Fruit fly (Drosophila melanogaster) whole organism, pupa: ENCODE results near the gene CG5861.

Source experiments
- CG12605 ChIP-seq: fragments of 200-800 bp; sonication (Bioruptor generic); IDR thresholded peaks from 2 replicates; pipeline ENCODE4 v1.3.6; 2022; ENCODE audit warnings: missing biosample characterization, missing genetic modification characterization
- CG14655 ChIP-seq: fragments of 200-800 bp; sonication (Bioruptor generic); optimal IDR thresholded peaks from 3 replicates; lab custom pipeline; 2017; ENCODE audit warnings: mild to moderate bottlenecking, missing biosample characterization, missing genetic modification reagents, missing genetic modification characterization
- CG32121 ChIP-seq: fragments of 200-800 bp; sonication (Bioruptor generic); IDR thresholded peaks from 2 replicates; pipeline ENCODE4 v1.3.6; 2022; ENCODE audit warnings: missing biosample characterization, missing genetic modification characterization
- CG4496 ChIP-seq: fragments of 200-800 bp; sonication (Bioruptor generic); IDR thresholded peaks from 3 replicates; pipeline ENCODE4 v1.3.6; 2022; ENCODE audit warnings: missing biosample characterization, missing genetic modification characterization
- CG8301 ChIP-seq: fragments of 200-800 bp; sonication (Bioruptor generic); optimal IDR thresholded peaks from 2 replicates; lab custom pipeline; 2018; ENCODE audit warnings: missing biosample characterization, mild to moderate bottlenecking, missing genetic modification characterization
- D1 ChIP-seq: fragments of 200-800 bp; sonication (Bioruptor generic); optimal IDR thresholded peaks from 2 replicates; lab custom pipeline; 2018; ENCODE audit warnings: missing biosample characterization, mild to moderate bottlenecking, missing genetic modification characterization, moderate library complexity
- EcR ChIP-seq: fragments of 200-800 bp; sonication (Bioruptor generic); optimal IDR thresholded peaks from 3 replicates; lab custom pipeline; 2019; ENCODE audit warnings: missing biosample characterization, missing genetic modification characterization, mild to moderate bottlenecking, moderate library complexity, missing genetic modification reagents
- Ets98B ChIP-seq: fragments of 200-800 bp; sonication (Bioruptor generic); IDR thresholded peaks from 2 replicates; pipeline ENCODE4 v1.3.6; 2022; ENCODE audit warnings: missing biosample characterization, missing genetic modification characterization
- Pif1B ChIP-seq: fragments of 200-800 bp; sonication (Bioruptor generic); optimal IDR thresholded peaks from 3 replicates; lab custom pipeline; 2016; ENCODE audit warnings: missing biosample characterization, missing genetic modification characterization
- Snoo ChIP-seq: fragments of 200-800 bp; sonication (Bioruptor generic); optimal IDR thresholded peaks from 3 replicates; lab custom pipeline; 2017; ENCODE audit warnings: missing biosample characterization, mild to moderate bottlenecking, missing genetic modification characterization, inconsistent platforms

- TF ChIP-seq CG8301 (tag; lab: Kevin White, UChicago), result peak; percentile 65
- TF ChIP-seq CG14655 (GFP tag; lab: Kevin White, UChicago), result peak; percentile 64
- TF ChIP-seq D1, result peak; percentile 48
- TF ChIP-seq EcR, result peak; percentile 60
- TF ChIP-seq CG32121 (GFP tag; lab: Robert Waterston, UW), result no peak
- no peak for TF ChIP-seq Ets98B (GFP tag; lab: Robert Waterston, UW)
- peak; percentile 45 for TF ChIP-seq Pif1B (GFP tag; lab: Kevin White, UChicago)
- no peak for TF ChIP-seq CG12605 (GFP tag; lab: Robert Waterston, UW)
- no peak for TF ChIP-seq CG4496 (GFP tag; lab: Robert Waterston, UW)
- TF ChIP-seq Snoo (tag; lab: Kevin White, UChicago), result peak; percentile 70
Observed at dm6 chr2L:16284306-16285299, 22.5 kb downstream of the CG5861 start.
